Fruit fly (Drosophila melanogaster): ENCODE measurements around the gene Acn.

The Acn gene

dm6 chr2L:19058916-19059315, 13.8 kb downstream of the Acn start, which contains the start of gene Phlpp:
TSS of gene Phlpp (plus strand) at chr2L:19059129.
- TF ChIP-seq Hr4 (GFP tag; optimal IDR thresholded peaks at IDR 0.05) (peak; percentile 72), Smox (GFP tag; optimal IDR thresholded peaks at IDR 0.05) (no peak), CG6163 (GFP tag; IDR thresholded peaks at IDR 0.05) (peak; percentile 71), pdm3 (GFP tag; optimal IDR thresholded peaks at IDR 0.05) (no peak), eg (GFP tag; IDR thresholded peaks at IDR 0.05) (peak; percentile 78), Hr39 (GFP tag; optimal IDR thresholded peaks at IDR 0.05) (no peak), CG1621 (tag; optimal IDR thresholded peaks at IDR 0.05) (peak; percentile 16), achi (GFP tag; optimal IDR thresholded peaks at IDR 0.05) (no peak), CG6276 (GFP tag; optimal IDR thresholded peaks at IDR 0.05) (no peak), CG3032 (tag; optimal IDR thresholded peaks at IDR 0.05) (peak; percentile 21), CG15336 (GFP tag; IDR thresholded peaks at IDR 0.05) (peak; percentile 49)

dm6 chr2L:19063090-19063692, 18.0 kb downstream of the Acn start, which contains the start of gene Dus4:
TSS of gene Dus4 (plus strand) at chr2L:19063295.
- TF ChIP-seq pdm3 (GFP tag; optimal IDR thresholded peaks at IDR 0.05) (no peak), Met (GFP tag; optimal IDR thresholded peaks at IDR 0.05) (no peak), CG34406 (GFP tag; optimal IDR thresholded peaks at IDR 0.05) (no peak), Hr4 (GFP tag; optimal IDR thresholded peaks at IDR 0.05) (no peak), CG7368 (GFP tag; optimal IDR thresholded peaks at IDR 0.05) (no peak), CG3919 (GFP tag; optimal IDR thresholded peaks at IDR 0.05) (no peak), net (GFP tag; optimal IDR thresholded peaks at IDR 0.05) (no peak), CG4318 (GFP tag; optimal IDR thresholded peaks at IDR 0.05) (no peak), Eip75B (GFP tag; optimal IDR thresholded peaks at IDR 0.05) (no peak), Hr38 (GFP tag; optimal IDR thresholded peaks at IDR 0.05) (no peak), CG9139 (GFP tag; optimal IDR thresholded peaks at IDR 0.05) (no peak), CG31627 (GFP tag; optimal IDR thresholded peaks at IDR 0.05) (no peak), Gug (GFP tag; IDR thresholded peaks at IDR 0.05) (no peak), CG6276 (GFP tag; optimal IDR thresholded peaks at IDR 0.05) (no peak), CG6163 (GFP tag; IDR thresholded peaks at IDR 0.05) (no peak), Eip78C (GFP tag) (no peak), CG1621 (tag; optimal IDR thresholded peaks at IDR 0.05) (no peak), svp (GFP tag) (no peak), eg (GFP tag; IDR thresholded peaks at IDR 0.05) (no peak), CG6808 (GFP tag; optimal IDR thresholded peaks at IDR 0.05) (no peak)

- TF ChIP-seq Hr39 (GFP tag; optimal IDR thresholded peaks at IDR 0.05) (no peak), CG31627 (GFP tag; optimal IDR thresholded peaks at IDR 0.05) (no peak), CG3032 (tag; optimal IDR thresholded peaks at IDR 0.05) (no peak), OdsH (GFP tag; optimal IDR thresholded peaks at IDR 0.05) (no peak), CG3919 (GFP tag; optimal IDR thresholded peaks at IDR 0.05) (no peak), CG6792 (GFP tag; optimal IDR thresholded peaks at IDR 0.05) (no peak), Eip78C (GFP tag) (no peak), Sox15 (GFP tag; optimal IDR thresholded peaks at IDR 0.05) (no peak), Hr38 (GFP tag; optimal IDR thresholded peaks at IDR 0.05) (no peak), Sox102F (GFP tag; optimal IDR thresholded peaks at IDR 0.05) (no peak), Sox14 (GFP tag; optimal IDR thresholded peaks at IDR 0.05) (no peak)
Measured at dm6 chr2L:19064706-19065105, 19.6 kb downstream of the Acn start, which contains the start of gene CG17343. TSS of gene CG17343 (plus strand) at chr2L:19064929.

dm6 chr2L:19068393-19068792, 23.2 kb downstream of the Acn start:
- no peak for TF ChIP-seq esn (GFP tag; optimal IDR thresholded peaks at IDR 0.05)

- TF ChIP-seq Hr4 (GFP tag; optimal IDR thresholded peaks at IDR 0.05) (no peak), Eip78C (GFP tag) (peak; percentile 74), CG32006 (GFP tag; optimal IDR thresholded peaks at IDR 0.05) (peak; percentile 47), pdm3 (GFP tag; optimal IDR thresholded peaks at IDR 0.05) (no peak), CG11902 (GFP tag; optimal IDR thresholded peaks at IDR 0.05) (no peak), CG6854 (GFP tag; optimal IDR thresholded peaks at IDR 0.05) (no peak), CG10669 (GFP tag; optimal IDR thresholded peaks at IDR 0.05) (no peak), eg (GFP tag; IDR thresholded peaks at IDR 0.05) (peak; percentile 55; the same call in 2 of the 3 replicates), Hr39 (GFP tag; optimal IDR thresholded peaks at IDR 0.05) (peak; percentile 1), CG4318 (GFP tag; optimal IDR thresholded peaks at IDR 0.05) (no peak), CG8632 (GFP tag; optimal IDR thresholded peaks at IDR 0.05) (no peak)
Measured at dm6 chr2L:19069548-19070145, 24.5 kb downstream of the Acn start, which contains the start of gene CG10702. TSS of gene CG10702 (minus strand) at chr2L:19069851.
